Fruit fly (Drosophila melanogaster): ENCODE measurements around the gene CG4022.

The CG4022 gene

DNA sequence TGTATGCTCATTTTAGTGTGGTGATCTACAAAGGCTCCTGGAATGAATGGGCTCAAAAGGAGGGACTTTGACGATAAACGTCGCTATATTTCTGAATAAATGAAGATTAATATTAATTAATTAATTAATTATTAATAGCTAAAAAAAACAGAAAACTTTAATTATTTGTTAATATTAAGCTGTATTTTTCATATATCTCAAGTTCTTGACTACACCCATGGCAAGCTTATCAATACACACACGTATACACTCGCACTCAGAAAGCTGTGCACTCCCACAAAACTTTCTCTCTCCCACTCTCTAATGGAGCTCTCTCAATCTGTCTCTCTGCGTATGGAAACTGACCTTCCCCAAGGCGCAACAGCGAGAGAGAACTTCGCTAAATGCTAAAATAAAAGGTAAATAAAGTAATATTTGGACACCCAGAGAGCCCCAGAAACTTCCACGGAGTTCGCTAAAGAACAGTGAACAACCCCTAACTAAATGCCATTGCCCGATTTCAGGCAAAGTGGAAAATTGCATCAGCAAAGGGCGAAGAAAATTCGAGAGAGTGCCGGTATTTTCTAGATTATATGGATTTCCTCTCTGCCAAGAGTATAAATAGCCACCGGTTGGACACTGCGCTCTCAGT is 37.1 kb downstream of the CG4022 start (continued):
- no peak for TF ChIP-seq CG14965 (GFP tag; optimal IDR thresholded peaks at IDR 0.05; ENCODE audit: borderline replicate concordance)
- TF ChIP-seq sim (GFP tag; IDR thresholded peaks at IDR 0.05), result peak; percentile 30; the same call in 1 of the 2 replicates
- no peak for TF ChIP-seq da (GFP tag; optimal IDR thresholded peaks at IDR 0.05)
- 0 out of 2 replicates have a peak, but pooled peaks have one; percentile 7 for TF ChIP-seq Rx (GFP tag; IDR thresholded peaks at IDR 0.05)
- peak; percentile 2 for TF ChIP-seq CTCF (GFP tag; optimal IDR thresholded peaks at IDR 0.05)
- peak; percentile 44 for TF ChIP-seq CG5245 (GFP tag; optimal IDR thresholded peaks at IDR 0.05)
- TF ChIP-seq peb (GFP tag; IDR thresholded peaks at IDR 0.05), result peak; percentile 40
- TF ChIP-seq CG18476 (GFP tag; optimal IDR thresholded peaks at IDR 0.05), result peak; percentile 60
- peak; percentile 66 for TF ChIP-seq sd (tag; optimal IDR thresholded peaks at IDR 0.05)
- 0 out of 2 replicates have a peak, but pooled peaks have one; percentile 18 for TF ChIP-seq CG32772 (GFP tag; IDR thresholded peaks at IDR 0.05)
- peak; percentile 64 for TF ChIP-seq CG15601 (tag; optimal IDR thresholded peaks at IDR 0.05)
- 0 out of 2 replicates have a peak, but pooled peaks have one; percentile 24 for TF ChIP-seq CG17612 (GFP tag; IDR thresholded peaks at IDR 0.05)
- TF ChIP-seq sr (GFP tag; IDR thresholded peaks at IDR 0.05), result peak; percentile 23; the same call in 1 of the 3 replicates
- TF ChIP-seq CG11247 (GFP tag; IDR thresholded peaks at IDR 0.05), result peak; percentile 58
- TF ChIP-seq vvl (GFP tag; IDR thresholded peaks at IDR 0.05), result peak; percentile 94
- peak; percentile 61 for TF ChIP-seq fd96Cb (tag; optimal IDR thresholded peaks at IDR 0.05)
- TF ChIP-seq CG7928 (GFP tag; optimal IDR thresholded peaks at IDR 0.05), result peak; percentile 33
- TF ChIP-seq Hand (GFP tag; optimal IDR thresholded peaks at IDR 0.05), result peak; percentile 67
- TF ChIP-seq nom (GFP tag; optimal IDR thresholded peaks at IDR 0.05), result peak; percentile 62
- TF ChIP-seq gsb-n (tag; optimal IDR thresholded peaks at IDR 0.05), result peak; percentile 26
- TF ChIP-seq sens-2 (GFP tag; IDR thresholded peaks at IDR 0.05), result peak; percentile 73
- TF ChIP-seq ap (GFP tag; IDR thresholded peaks at IDR 0.05), result peak; percentile 41; the same call in 1 of the 2 replicates
- peak; percentile 23 for TF ChIP-seq Dek (tag; optimal IDR thresholded peaks at IDR 0.05)
- TF ChIP-seq wdn (GFP tag; IDR thresholded peaks at IDR 0.05), result peak; percentile 55
- peak; percentile 5 for TF ChIP-seq NC2β (GFP tag; optimal IDR thresholded peaks at IDR 0.05)
- peak; percentile 61 for TF ChIP-seq CG4328 (GFP tag; optimal IDR thresholded peaks at IDR 0.05)
- peak; percentile 45 for TF ChIP-seq Aef1 (GFP tag; IDR thresholded peaks at IDR 0.05)
- TF ChIP-seq CG18599 (GFP tag; optimal IDR thresholded peaks at IDR 0.05), result peak; percentile 86
- TF ChIP-seq CG2202 (tag; optimal IDR thresholded peaks at IDR 0.05), result peak; percentile 1
- peak; percentile 48 for TF ChIP-seq Hsf (GFP tag; optimal IDR thresholded peaks at IDR 0.05)
- TF ChIP-seq Doc3 (GFP tag; IDR thresholded peaks at IDR 0.05; ENCODE audit: partially characterized antibody), result peak; percentile 45; the same call in 2 of the 3 replicates
- peak; percentile 33 for TF ChIP-seq dmrt11E (tag; optimal IDR thresholded peaks at IDR 0.05)
- peak; percentile 40 for TF ChIP-seq onecut (GFP tag; IDR thresholded peaks at IDR 0.05)
- peak; percentile 94 for TF ChIP-seq scrt (GFP tag; optimal IDR thresholded peaks at IDR 0.05)
- 0 out of 2 replicates have a peak, but pooled peaks have one; percentile 20 for TF ChIP-seq CG3847 (GFP tag; IDR thresholded peaks at IDR 0.05)
- TF ChIP-seq H15 (GFP tag; IDR thresholded peaks at IDR 0.05), result peak; percentile 62; the same call in 1 of the 3 replicates
- peak; percentile 56; the same call in 1 of the 2 replicates for TF ChIP-seq Taf1 (GFP tag; IDR thresholded peaks at IDR 0.05)
- TF ChIP-seq CG17912 (GFP tag; optimal IDR thresholded peaks at IDR 0.05), result no peak
- peak; percentile 59 for TF ChIP-seq bcd (GFP tag; optimal IDR thresholded peaks at IDR 0.05)
- peak; percentile 71 for TF ChIP-seq ind (GFP tag; optimal IDR thresholded peaks at IDR 0.05)
- peak; percentile 91 for TF ChIP-seq ci (GFP tag; IDR thresholded peaks at IDR 0.05)
- peak; percentile 30 for TF ChIP-seq Nf-YB (GFP tag; optimal IDR thresholded peaks at IDR 0.05)
- TF ChIP-seq HLH3B (GFP tag; IDR thresholded peaks at IDR 0.05), result peak; percentile 78
- peak in 1 of 2 experiments; percentile 53 for TF ChIP-seq Eip74EF (GFP tag; optimal IDR thresholded peaks at IDR 0.05)
- peak; percentile 66 for TF ChIP-seq CG17385 (GFP tag; optimal IDR thresholded peaks at IDR 0.05)
- TF ChIP-seq CG13424 (tag; optimal IDR thresholded peaks at IDR 0.05), result peak; percentile 77
- TF ChIP-seq Myb (GFP tag; optimal IDR thresholded peaks at IDR 0.05), result no peak
- no peak for TF ChIP-seq CG10321 (GFP tag; IDR thresholded peaks at IDR 0.05)
- TF ChIP-seq aop (GFP tag; IDR thresholded peaks at IDR 0.05), result no peak
- TF ChIP-seq CG11093 (GFP tag; IDR thresholded peaks at IDR 0.05), result peak; percentile 53; the same call in 1 of the 3 replicates

Measured in whole organism, embryonic.